Worm (Caenorhabditis elegans): ENCODE data around the gene Y37E11B.7.

The Y37E11B.7 gene

ce11 chrIV:3551777-3552462 is 48.0 kb downstream of the Y37E11B.7 start:
- TF ChIP-seq klf-2 (GFP tag; conservative IDR thresholded peaks at IDR 0.05) (0 out of 2 replicates have a peak, but pooled peaks have one; percentile 26), ztf-29 (GFP tag; IDR thresholded peaks at IDR 0.05) (peak; percentile 65; the same call in 1 of the 2 replicates), tab-1 (GFP tag; IDR thresholded peaks at IDR 0.05) (peak; percentile 85), cog-1 (tag; optimal IDR thresholded peaks at IDR 0.05) (peak; percentile 26), ztf-23 (GFP tag; IDR thresholded peaks at IDR 0.05) (peak; percentile 61; the same call in 1 of the 2 replicates), flt-1 (GFP tag; IDR thresholded peaks at IDR 0.05) (peak; percentile 91), T22C8.4 (GFP tag; IDR thresholded peaks at IDR 0.05) (peak; percentile 27; the same call in 1 of the 2 replicates), med-1 (GFP tag; optimal IDR thresholded peaks at IDR 0.05; ENCODE audit: insufficient read depth) (no peak), ref-1 (GFP tag; conservative IDR thresholded peaks at IDR 0.05) (peak; percentile 65; the same call in 1 of the 2 replicates)
